Fruit fly (Drosophila melanogaster) whole organism, embryonic: ENCODE data around the gene snu.

ENCODE experiments used
- CG10209 ChIP-seq: fragments of 200-800 bp; sonication (Bioruptor generic); optimal IDR thresholded peaks from 3 replicates; lab custom pipeline; 2017; ENCODE audit warnings: missing biosample characterization, mild to moderate bottlenecking, missing genetic modification characterization, missing genetic modification reagents
- CG1529 ChIP-seq: fragments of 200-800 bp; sonication (Bioruptor generic); optimal IDR thresholded peaks from 3 replicates; lab custom pipeline; 2018; ENCODE audit warnings: missing biosample characterization, missing genetic modification characterization
- CG3838 ChIP-seq: fragments of 200-800 bp; sonication (Bioruptor generic); optimal IDR thresholded peaks from 3 replicates; lab custom pipeline; 2016; ENCODE audit warnings: missing biosample characterization, missing genetic modification characterization
- gcm ChIP-seq: fragments of 200-800 bp; sonication (Bioruptor generic); optimal IDR thresholded peaks from 2 replicates; lab custom pipeline; 2019; ENCODE audit warnings: missing biosample characterization, mild to moderate bottlenecking, missing genetic modification characterization, moderate library complexity
- zfh2 ChIP-seq: fragments of 200-800 bp; sonication (Bioruptor generic); optimal IDR thresholded peaks from 2 replicates; lab custom pipeline; 2016; ENCODE audit warnings: missing biosample characterization, missing genetic modification characterization

- TF ChIP-seq CG1529 (no peak), zfh2 (GFP tag; lab: Kevin White, UChicago) (no peak), CG10209 (no peak), gcm (GFP tag; lab: Kevin White, UChicago) (no peak), CG3838 (GFP tag; lab: Kevin White, UChicago) (no peak)
Measured at dm6 chr3R:28630861-28631260, 44.0 kb upstream of the snu start.
